Fruit fly (Drosophila melanogaster): Measurements from ENCODE around the gene CG44001.

Gene CG44001

dm6 chr2L:4999389-5000032 lies 43.6 kb upstream of the CG44001 start:
- peak; percentile 57 for TF ChIP-seq Smox (GFP tag; optimal IDR thresholded peaks at IDR 0.05)
- TF ChIP-seq Eip78C (GFP tag), result peak; percentile 90
- TF ChIP-seq topi (GFP tag; optimal IDR thresholded peaks at IDR 0.05), result peak; percentile 73
- peak; percentile 84 for TF ChIP-seq CG11294 (GFP tag; IDR thresholded peaks at IDR 0.05)
- TF ChIP-seq acj6 (GFP tag; optimal IDR thresholded peaks at IDR 0.05), result peak; percentile 77
- TF ChIP-seq salr (GFP tag; optimal IDR thresholded peaks at IDR 0.05), result peak; percentile 54 to 64
- peak; percentile 62 for TF ChIP-seq lz (GFP tag; optimal IDR thresholded peaks at IDR 0.05)
- peak; percentile 73 for TF ChIP-seq CG6276 (GFP tag; optimal IDR thresholded peaks at IDR 0.05)
- peak; percentile 60 for TF ChIP-seq Lpt (GFP tag; optimal IDR thresholded peaks at IDR 0.05)
- peak; percentile 78 for TF ChIP-seq OdsH (GFP tag; optimal IDR thresholded peaks at IDR 0.05)
- peak; percentile 59 for TF ChIP-seq Sox102F (GFP tag; optimal IDR thresholded peaks at IDR 0.05)
- peak; percentile 34 for TF ChIP-seq CG6792 (GFP tag; optimal IDR thresholded peaks at IDR 0.05)
- peak; percentile 87 for TF ChIP-seq vri (GFP tag; optimal IDR thresholded peaks at IDR 0.05)
- TF ChIP-seq pdm3 (GFP tag; optimal IDR thresholded peaks at IDR 0.05), result peak; percentile 76
- peak; percentile 76; the same call in 1 of the 2 replicates for TF ChIP-seq CG15336 (GFP tag; IDR thresholded peaks at IDR 0.05)
- TF ChIP-seq CG9139 (GFP tag; optimal IDR thresholded peaks at IDR 0.05), result no peak
- TF ChIP-seq Hr4 (GFP tag; optimal IDR thresholded peaks at IDR 0.05), result peak; percentile 87
- peak; percentile 73 for TF ChIP-seq Met (GFP tag; optimal IDR thresholded peaks at IDR 0.05)
- TF ChIP-seq fd59A (GFP tag; optimal IDR thresholded peaks at IDR 0.05), result peak; percentile 57
- TF ChIP-seq CG8319 (GFP tag; optimal IDR thresholded peaks at IDR 0.05), result peak; percentile 22
- TF ChIP-seq CG10631 (GFP tag; optimal IDR thresholded peaks at IDR 0.05), result peak; percentile 74
- TF ChIP-seq CG3032 (tag; optimal IDR thresholded peaks at IDR 0.05), result peak; percentile 59
- TF ChIP-seq eg (GFP tag; IDR thresholded peaks at IDR 0.05), result peak; percentile 91
- TF ChIP-seq CG4318 (GFP tag; optimal IDR thresholded peaks at IDR 0.05), result peak; percentile 45
- peak; percentile 45 for TF ChIP-seq CG6808 (GFP tag; optimal IDR thresholded peaks at IDR 0.05)
- peak; percentile 91 for TF ChIP-seq CG6163 (GFP tag; IDR thresholded peaks at IDR 0.05)
- peak; percentile 68 for TF ChIP-seq Eip75B (GFP tag; optimal IDR thresholded peaks at IDR 0.05)
- peak; percentile 78 for TF ChIP-seq achi (GFP tag; optimal IDR thresholded peaks at IDR 0.05)
- TF ChIP-seq CG32006 (GFP tag; optimal IDR thresholded peaks at IDR 0.05), result peak; percentile 78
- peak; percentile 61 for TF ChIP-seq esn (GFP tag; optimal IDR thresholded peaks at IDR 0.05)
- no peak for TF ChIP-seq Eip93F (GFP tag; optimal IDR thresholded peaks at IDR 0.05)
- TF ChIP-seq CG1621 (tag; optimal IDR thresholded peaks at IDR 0.05), result no peak
- TF ChIP-seq CG7368 (GFP tag; optimal IDR thresholded peaks at IDR 0.05), result peak; percentile 43
- peak; percentile 64 for TF ChIP-seq spab (GFP tag; optimal IDR thresholded peaks at IDR 0.05)
- peak; percentile 38 for TF ChIP-seq CG11902 (GFP tag; optimal IDR thresholded peaks at IDR 0.05)
- TF ChIP-seq Sox14 (GFP tag; optimal IDR thresholded peaks at IDR 0.05), result peak; percentile 71
- TF ChIP-seq cyc (GFP tag; optimal IDR thresholded peaks at IDR 0.05), result peak; percentile 68
- TF ChIP-seq net (GFP tag; optimal IDR thresholded peaks at IDR 0.05), result peak; percentile 67
- peak; percentile 75 for TF ChIP-seq CG8119 (GFP tag; IDR thresholded peaks at IDR 0.05)
- TF ChIP-seq CG11762 (GFP tag; optimal IDR thresholded peaks at IDR 0.05; ENCODE audit: insufficient read depth), result peak; percentile 52
- TF ChIP-seq Gug (GFP tag; IDR thresholded peaks at IDR 0.05), result peak; percentile 77
- peak in 1 of 2 experiments; percentile 7 for TF ChIP-seq ss (GFP tag; optimal IDR thresholded peaks at IDR 0.05)
- peak; percentile 68 for TF ChIP-seq Ets96B (tag; optimal IDR thresholded peaks at IDR 0.05)
- peak; percentile 80 for TF ChIP-seq svp (GFP tag)
- no peak for TF ChIP-seq Hr38 (GFP tag; optimal IDR thresholded peaks at IDR 0.05)
- TF ChIP-seq CG8632 (GFP tag; optimal IDR thresholded peaks at IDR 0.05), result peak; percentile 63
- TF ChIP-seq CG34406 (GFP tag; optimal IDR thresholded peaks at IDR 0.05), result peak; percentile 47
- TF ChIP-seq dsx (GFP tag; optimal IDR thresholded peaks at IDR 0.05; ENCODE audit: poor library complexity, severe bottlenecking), result no peak
- peak; percentile 75 for TF ChIP-seq Hr39 (GFP tag; optimal IDR thresholded peaks at IDR 0.05)
- TF ChIP-seq CG6854 (GFP tag; optimal IDR thresholded peaks at IDR 0.05), result no peak
- TF ChIP-seq Blimp-1 (GFP tag; optimal IDR thresholded peaks at IDR 0.05), result no peak

All from whole organism, prepupa.